Worm (Caenorhabditis elegans): Measurements from ENCODE around the gene C31C9.9.
"Not testable (repeated sequence)": the region's sequence is repeated elsewhere in the genome, so short reads cannot be mapped to it uniquely, and the experiment has no call there.

Gene C31C9.9

ce11 chrII:13640210-13640609, 14.6 kb upstream of the C31C9.9 start (continued):
- peak; percentile 18 for TF ChIP-seq mep-1 (tag; optimal IDR thresholded peaks at IDR 0.05)

ce11 chrII:13641311-13641710, 13.5 kb upstream of the C31C9.9 start, which contains the start of gene fbxa-167:
fbxa-167 (plus strand) TSS chrII:13641489.
- TF ChIP-seq aha-1 (tag): peak; percentile 16
- TF ChIP-seq mxl-3 (GFP tag; optimal IDR thresholded peaks at IDR 0.05): no peak
- no peak for TF ChIP-seq jun-1 (tag; optimal IDR thresholded peaks at IDR 0.05)
- TF ChIP-seq mep-1 (tag; optimal IDR thresholded peaks at IDR 0.05): no peak
- TF ChIP-seq zip-2 (tag; optimal IDR thresholded peaks at IDR 0.05): no peak
- TF ChIP-seq unc-62 (GFP tag; optimal IDR thresholded peaks at IDR 0.05 in 1 of 2): peak in 1 of 2 experiments; percentile 32
- no peak for TF ChIP-seq unc-62 (tag; optimal IDR thresholded peaks at IDR 0.05)
- TF ChIP-seq lsy-2 (tag; optimal IDR thresholded peaks at IDR 0.05): peak in 1 of 2 experiments; percentile 15
- TF ChIP-seq dmd-6 (GFP tag; IDR thresholded peaks at IDR 0.05): no peak
- TF ChIP-seq egl-43 (GFP tag; IDR thresholded peaks at IDR 0.05): no peak

ce11 chrII:13648230-13648629, 6.6 kb upstream of the C31C9.9 start, which contains the start of gene fbxa-169:
fbxa-169 (plus strand) TSS chrII:13648530.
- TF ChIP-seq ceh-28 (tag; optimal IDR thresholded peaks at IDR 0.05) (no peak), unc-130 (GFP tag; optimal IDR thresholded peaks at IDR 0.05) (no peak), ces-1 (GFP tag; optimal IDR thresholded peaks at IDR 0.05) (no peak), aha-1 (tag) (peak; percentile 83), lim-7 (GFP tag; IDR thresholded peaks at IDR 0.05) (no peak)

ce11 chrII:13658424-13658823, 3.6 kb downstream of the C31C9.9 start:
- peak; percentile 79 for TF ChIP-seq pha-4 (GFP tag; IDR thresholded peaks at IDR 0.05)
- TF ChIP-seq pha-4 (tag; optimal IDR thresholded peaks at IDR 0.05): not testable (repeated sequence)
- peak; percentile 33; the same call in 1 of the 2 replicates for TF ChIP-seq hmg-1.1 (GFP tag; IDR thresholded peaks at IDR 0.05)
- TF ChIP-seq ctbp-1 (GFP tag; IDR thresholded peaks at IDR 0.05): 0 out of 2 replicates have a peak, but pooled peaks have one; percentile 50
- peak; percentile 68; the same call in 1 of the 2 replicates for TF ChIP-seq tra-1 (GFP tag; IDR thresholded peaks at IDR 0.05)
- peak; percentile 70; the same call in 1 of the 2 replicates for TF ChIP-seq dmd-8 (GFP tag; IDR thresholded peaks at IDR 0.05)
- TF ChIP-seq D1046.2 (GFP tag; IDR thresholded peaks at IDR 0.05): 0 out of 2 replicates have a peak, but pooled peaks have one; percentile 50
- peak; percentile 35; the same call in 1 of the 2 replicates for TF ChIP-seq Y75B8A.6 (GFP tag; IDR thresholded peaks at IDR 0.05)
- TF ChIP-seq F26F4.8 (GFP tag; conservative IDR thresholded peaks at IDR 0.05): peak; percentile 77; the same call in 1 of the 2 replicates
- peak; percentile 60; the same call in 1 of the 2 replicates for TF ChIP-seq lin-38 (GFP tag; IDR thresholded peaks at IDR 0.05)
- peak; percentile 88 for TF ChIP-seq lim-7 (GFP tag; IDR thresholded peaks at IDR 0.05)
- TF ChIP-seq arid-1 (GFP tag; conservative IDR thresholded peaks at IDR 0.05): peak; percentile 79
- TF ChIP-seq snpc-1.2 (GFP tag; IDR thresholded peaks at IDR 0.05): 0 out of 2 replicates have a peak, but pooled peaks have one; percentile 43
- peak; percentile 49; the same call in 1 of the 2 replicates for TF ChIP-seq vab-7 (GFP tag; IDR thresholded peaks at IDR 0.05)
- 0 out of 2 replicates have a peak, but pooled peaks have one; percentile 18 for TF ChIP-seq dmd-6 (GFP tag; IDR thresholded peaks at IDR 0.05)
- TF ChIP-seq F44E2.7 (GFP tag; IDR thresholded peaks at IDR 0.05): peak; percentile 61; the same call in 1 of the 2 replicates
- TF ChIP-seq egl-43 (GFP tag; IDR thresholded peaks at IDR 0.05): peak; percentile 77

ce11 chrII:13661990-13662389, 7.2 kb downstream of the C31C9.9 start, which contains the start of gene C31C9.6:
C31C9.6 (minus strand) TSS chrII:13662090.
- TF ChIP-seq dmd-6 (GFP tag; IDR thresholded peaks at IDR 0.05): peak; percentile 74

ce11 chrII:13664416-13664815, 9.6 kb downstream of the C31C9.9 start:
- no peak for TF ChIP-seq pqm-1 (tag; optimal IDR thresholded peaks at IDR 0.05)
- no peak for TF ChIP-seq nhr-76 (tag; optimal IDR thresholded peaks at IDR 0.05)
- no peak for TF ChIP-seq F44E2.7 (GFP tag; IDR thresholded peaks at IDR 0.05)
- TF ChIP-seq ctbp-1 (GFP tag; IDR thresholded peaks at IDR 0.05): no peak
- no peak for TF ChIP-seq nhr-10 (tag; optimal IDR thresholded peaks at IDR 0.05)
- peak; percentile 15 for TF ChIP-seq ztf-7 (tag; optimal IDR thresholded peaks at IDR 0.05)
- TF ChIP-seq nhr-237 (tag; optimal IDR thresholded peaks at IDR 0.05): no peak
- peak in 1 of 2 experiments; percentile 79 for TF ChIP-seq lsy-2 (tag; optimal IDR thresholded peaks at IDR 0.05)
- TF ChIP-seq T26A8.4 (GFP tag; IDR thresholded peaks at IDR 0.05): no peak
- no peak for TF ChIP-seq snpc-4 (tag; optimal IDR thresholded peaks at IDR 0.05)
- peak in 1 of 2 experiments; percentile 40 for TF ChIP-seq mdl-1 (tag; optimal IDR thresholded peaks at IDR 0.05)
- TF ChIP-seq ces-1 (GFP tag; optimal IDR thresholded peaks at IDR 0.05): no peak
- TF ChIP-seq pha-4 (GFP tag; IDR thresholded peaks at IDR 0.05): no peak
- TF ChIP-seq pha-4 (tag; optimal IDR thresholded peaks at IDR 0.05): no peak
- TF ChIP-seq tag-97 (GFP tag; IDR thresholded peaks at IDR 0.05): no peak
- TF ChIP-seq madf-9 (GFP tag; conservative IDR thresholded peaks at IDR 0.05): no peak
- no peak for TF ChIP-seq duxl-1 (tag; optimal IDR thresholded peaks at IDR 0.05; ENCODE audit: poor library complexity)
- TF ChIP-seq tra-1 (GFP tag; IDR thresholded peaks at IDR 0.05): no peak
- no peak for TF ChIP-seq zfp-2 (tag; optimal IDR thresholded peaks at IDR 0.05)
- no peak for TF ChIP-seq fkh-10 (GFP tag; optimal IDR thresholded peaks at IDR 0.05)

Measured in whole organism, L4 larva.